Fruit fly (Drosophila melanogaster): Measurements from ENCODE around the gene Ir10a.

DNA sequence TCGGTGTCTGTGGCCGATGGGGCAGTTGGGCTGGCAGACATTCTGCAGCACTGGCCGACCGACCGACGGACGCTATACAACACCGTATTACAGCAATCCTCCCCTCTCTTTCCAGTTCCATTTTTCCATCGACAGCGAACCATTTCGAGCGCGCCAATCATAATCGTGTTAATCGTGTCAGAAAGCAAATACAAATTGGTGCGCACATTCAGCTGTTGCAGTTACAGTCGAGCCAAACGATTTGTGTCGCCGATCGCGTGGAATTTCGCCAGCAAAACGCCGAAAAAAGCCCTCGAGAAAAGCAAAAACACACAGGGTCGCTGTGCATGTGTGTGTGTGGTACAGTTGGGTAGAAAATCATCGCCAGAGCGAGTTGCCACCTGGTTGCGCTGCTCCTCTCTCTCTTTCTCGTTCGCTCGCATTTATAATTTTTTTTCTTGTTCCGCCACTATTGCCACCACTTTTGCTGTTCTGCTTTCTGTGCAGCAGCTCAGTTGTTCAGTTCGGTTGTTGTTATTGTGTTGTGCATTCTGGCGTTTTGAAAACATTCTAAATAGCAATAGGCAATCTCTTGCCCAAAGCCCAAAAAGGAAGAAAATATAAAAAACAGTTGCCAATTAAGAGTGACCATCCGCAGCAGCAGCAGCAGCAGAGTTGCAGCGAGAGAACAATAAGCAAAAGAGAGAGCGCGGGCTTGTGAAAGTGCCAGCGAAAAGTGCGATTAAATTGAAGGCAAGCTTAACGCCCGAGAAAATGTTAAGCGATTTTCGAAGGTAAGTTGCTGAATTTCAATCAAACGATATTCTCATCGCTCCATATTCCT is 39.7 kb upstream of the Ir10a start, which contains the start of gene CG1737:
- TF ChIP-seq kay (GFP tag; ENCODE audit: borderline replicate concordance): no peak
- peak; percentile 11 for TF ChIP-seq CG11617 (GFP tag; optimal IDR thresholded peaks at IDR 0.05)
- TF ChIP-seq CG12768 (GFP tag; optimal IDR thresholded peaks at IDR 0.05): peak; percentile 47
- TF ChIP-seq bab1 (GFP tag; optimal IDR thresholded peaks at IDR 0.05): peak; percentile 28

Measured in whole organism, adult.